Worm (Caenorhabditis elegans): Measurements from ENCODE around the gene F07B10.7.

- TF ChIP-seq ama-1 (optimal IDR thresholded peaks at IDR 0.05) = no peak
- no peak for TF ChIP-seq F13C5.2 (tag; optimal IDR thresholded peaks at IDR 0.05)
- no peak for TF ChIP-seq B0310.2 (tag; optimal IDR thresholded peaks at IDR 0.05)
- TF ChIP-seq flt-1 (GFP tag; IDR thresholded peaks at IDR 0.05) = no peak
- no peak for TF ChIP-seq sea-1 (GFP tag; conservative IDR thresholded peaks at IDR 0.05)
- no peak for TF ChIP-seq tbx-11 (GFP tag; IDR thresholded peaks at IDR 0.05)
- no peak for TF ChIP-seq hnd-1 (tag; optimal IDR thresholded peaks at IDR 0.05)
These were observed 6.2 kb upstream of the F07B10.7 start, which contains the start of gene str-116 for ce11 chrV:11266681-11267080.
